Worm (Caenorhabditis elegans) whole organism, L1 larva: Measurements from ENCODE around the gene ncs-6.

Experiments
- C16A3.4 ChIP-seq: fragments of 150-350 bp; optimal IDR thresholded peaks from 2 replicates; lab custom pipeline; 2014; ENCODE audit warnings: missing biosample characterization, missing genetic modification characterization
- C34B4.2 ChIP-seq: sonication (generic microtip); optimal IDR thresholded peaks from 2 replicates; lab custom pipeline; 2017; ENCODE audit warnings: mild to moderate bottlenecking, missing genetic modification characterization, missing compliant biosample characterization
- Y116A8C.19 ChIP-seq: sonication (generic microtip); optimal IDR thresholded peaks from 2 replicates; lab custom pipeline; 2016; ENCODE audit warnings: missing compliant biosample characterization, missing genetic modification characterization, borderline replicate concordance
- aha-1 ChIP-seq: fragments of 150-350 bp; optimal IDR thresholded peaks from 2 replicates; lab custom pipeline; 2014; ENCODE audit warnings: missing biosample characterization, missing genetic modification characterization
- alr-1 ChIP-seq: fragments of 200-800 bp; sonication (Bioruptor generic); optimal IDR thresholded peaks from 2 replicates; lab custom pipeline; 2018; ENCODE audit warnings: borderline replicate concordance, mild to moderate bottlenecking, missing genetic modification characterization, missing compliant biosample characterization
- ama-1 ChIP-seq: fragments of 150-350 bp; optimal IDR thresholded peaks from 2 replicates; lab custom pipeline; 2014
- blmp-1 ChIP-seq: fragments of 150-350 bp; optimal IDR thresholded peaks from 2 replicates; lab custom pipeline; 2014; ENCODE audit warnings: missing biosample characterization, missing genetic modification characterization
- ceh-63 ChIP-seq: fragments of 200-800 bp; sonication (Bioruptor generic); optimal IDR thresholded peaks from 2 replicates; lab custom pipeline; 2018; ENCODE audit warnings: mild to moderate bottlenecking, missing genetic modification characterization, missing compliant biosample characterization
- ceh-8 ChIP-seq: fragments of 200-800 bp; sonication (Bioruptor generic); optimal IDR thresholded peaks from 2 replicates; lab custom pipeline; 2018; ENCODE audit warnings: mild to moderate bottlenecking, missing genetic modification characterization, moderate library complexity, missing compliant biosample characterization
- ces-1 ChIP-seq: fragments of 150-350 bp; optimal IDR thresholded peaks from 2 replicates; lab custom pipeline; 2014; ENCODE audit warnings: missing biosample characterization, missing genetic modification reagents, missing genetic modification characterization
- dpl-1 ChIP-seq, 3 experiments: fragments of 150-350 bp in 2 of 3; sonication (generic microtip) in 1 of 3; optimal IDR thresholded peaks; 2 replicates each; lab custom pipeline; 2014 to 2017; ENCODE audit warnings: missing biosample characterization in 3 of 3, missing genetic modification characterization in 3 of 3, missing genetic modification reagents in 3 of 3
- dsc-1 ChIP-seq: sonication (generic microtip); optimal IDR thresholded peaks from 2 replicates; lab custom pipeline; 2016; ENCODE audit warnings: mild to moderate bottlenecking, missing genetic modification characterization, missing compliant biosample characterization
- efl-1 ChIP-seq, 4 experiments: fragments of 150-350 bp; optimal IDR thresholded peaks in 3 of 4; peaks in 1 of 4; 1 replicate in 1 of 4; 2 replicates in 3 of 4; lab custom pipeline; 2014; ENCODE audit warnings: missing biosample characterization in 2 of 4, missing genetic modification characterization in 2 of 4, missing genetic modification reagents in 2 of 4
- efl-3 ChIP-seq: fragments of 200-800 bp; sonication (Bioruptor generic); optimal IDR thresholded peaks from 2 replicates; lab custom pipeline; 2018; ENCODE audit warnings: mild to moderate bottlenecking, missing genetic modification characterization, missing compliant biosample characterization
- egl-13 ChIP-seq: sonication (generic microtip); optimal IDR thresholded peaks from 2 replicates; lab custom pipeline; 2016; ENCODE audit warnings: missing genotype, missing genetic modification reagents, missing genetic modification characterization, missing compliant biosample characterization
- elt-3 ChIP-seq, 6 experiments: fragments of 150-350 bp in 1 of 6; sonication (generic microtip); optimal IDR thresholded peaks; 2 replicates each; lab custom pipeline; 2017 to 2018; ENCODE audit warnings: missing biosample characterization in 6 of 6, missing genetic modification characterization in 6 of 6, inconsistent platforms in 1 of 6
- fkh-10 ChIP-seq: sonication (generic microtip); optimal IDR thresholded peaks from 2 replicates; lab custom pipeline; 2017; ENCODE audit warnings: missing biosample characterization, missing genetic modification reagents, missing genetic modification characterization
- fkh-4 ChIP-seq: sonication (generic microtip); optimal IDR thresholded peaks from 2 replicates; lab custom pipeline; 2016; ENCODE audit warnings: missing compliant biosample characterization, missing genetic modification characterization, borderline replicate concordance
- fos-1 ChIP-seq: fragments of 150-350 bp; optimal IDR thresholded peaks from 2 replicates; lab custom pipeline; 2014; ENCODE audit warnings: missing biosample characterization, missing genetic modification characterization
- hlh-17 ChIP-seq: fragments of 200-800 bp; sonication (Bioruptor generic); optimal IDR thresholded peaks from 2 replicates; lab custom pipeline; 2018; ENCODE audit warnings: missing genetic modification characterization, mild to moderate bottlenecking, missing compliant biosample characterization, moderate library complexity, borderline replicate concordance
- irx-1 ChIP-seq: sonication (generic microtip); optimal IDR thresholded peaks from 2 replicates; lab custom pipeline; 2016; ENCODE audit warnings: missing genetic modification characterization, missing compliant biosample characterization
- lin-13 ChIP-seq: fragments of 150-350 bp; optimal IDR thresholded peaks from 2 replicates; lab custom pipeline; 2014; ENCODE audit warnings: missing biosample characterization, missing genetic modification reagents, missing genetic modification characterization
- lin-14 ChIP-seq: fragments of 200-800 bp; sonication (Bioruptor generic); optimal IDR thresholded peaks from 2 replicates; lab custom pipeline; 2018; ENCODE audit warnings: mild to moderate bottlenecking, missing genetic modification characterization, moderate library complexity, missing compliant biosample characterization
- lin-15B ChIP-seq: fragments of 150-350 bp; sonication (generic microtip); optimal IDR thresholded peaks from 3 replicates; lab custom pipeline; 2014; ENCODE audit warnings: missing biosample characterization, missing genetic modification characterization
- lin-35 ChIP-seq, 2 experiments: fragments of 150-350 bp; optimal IDR thresholded peaks; 2 replicates each; lab custom pipeline; 2014; ENCODE audit warnings: missing biosample characterization in 2 of 2, missing genetic modification characterization in 2 of 2, missing genetic modification reagents in 2 of 2
- lin-39 ChIP-seq: fragments of 150-350 bp; optimal IDR thresholded peaks from 2 replicates; lab custom pipeline; 2014; ENCODE audit warnings: missing biosample characterization, missing genetic modification reagents, missing genetic modification characterization
- lir-3 ChIP-seq: sonication (generic microtip); optimal IDR thresholded peaks from 2 replicates; lab custom pipeline; 2016; ENCODE audit warnings: mild to moderate bottlenecking, missing genetic modification characterization, moderate library complexity, missing compliant biosample characterization; ENCODE audit not compliant: poor library complexity
- lsy-2 ChIP-seq, 2 experiments: fragments of 150-350 bp; optimal IDR thresholded peaks; 2 replicates each; lab custom pipeline; 2014; ENCODE audit warnings: missing biosample characterization in 2 of 2, missing genetic modification characterization in 2 of 2
- mab-9 ChIP-seq: fragments of 200-800 bp; sonication (Bioruptor generic); IDR thresholded peaks from 2 replicates; pipeline ENCODE4 v1.3.6; 2022; ENCODE audit warnings: missing genetic modification reagents, missing genetic modification characterization, missing compliant biosample characterization
- nhr-19 ChIP-seq: fragments of 200-800 bp; sonication (Bioruptor generic); conservative IDR thresholded peaks from 2 replicates; pipeline ENCODE4 v1.3.6; 2022; ENCODE audit warnings: missing genetic modification characterization, missing compliant biosample characterization
- nhr-20 ChIP-seq: sonication (generic microtip); optimal IDR thresholded peaks from 2 replicates; lab custom pipeline; 2016; ENCODE audit warnings: mild to moderate bottlenecking, missing genetic modification characterization, missing compliant biosample characterization
- nhr-237 ChIP-seq: fragments of 150-350 bp; optimal IDR thresholded peaks from 2 replicates; lab custom pipeline; 2014; ENCODE audit warnings: missing biosample characterization, missing genetic modification characterization
- nhr-71 ChIP-seq: sonication (generic microtip); optimal IDR thresholded peaks from 2 replicates; lab custom pipeline; 2016; ENCODE audit warnings: mild to moderate bottlenecking, missing genetic modification characterization, moderate library complexity, missing compliant biosample characterization
- nhr-76 ChIP-seq: sonication (generic microtip); optimal IDR thresholded peaks from 2 replicates; lab custom pipeline; 2017; ENCODE audit warnings: missing biosample characterization, missing genetic modification characterization
- nhr-85 ChIP-seq: sonication (generic microtip); peaks from one replicate; lab custom pipeline; 2016; ENCODE audit warnings: missing genetic modification characterization, inconsistent platforms, missing compliant biosample characterization
- nhr-90 ChIP-seq: sonication (generic microtip); optimal IDR thresholded peaks from 2 replicates; lab custom pipeline; 2016; ENCODE audit warnings: mild to moderate bottlenecking, missing genetic modification characterization, missing compliant biosample characterization; ENCODE audit not compliant: poor library complexity
- pqm-1 ChIP-seq: sonication (generic microtip); optimal IDR thresholded peaks from 3 replicates; lab custom pipeline; 2017; ENCODE audit warnings: missing biosample characterization, missing genetic modification characterization
- snpc-4 ChIP-seq: fragments of 150-350 bp; optimal IDR thresholded peaks from 2 replicates; lab custom pipeline; 2014; ENCODE audit warnings: missing biosample characterization, missing genetic modification characterization
- snu-23 ChIP-seq: sonication (generic microtip); optimal IDR thresholded peaks from 2 replicates; lab custom pipeline; 2016; ENCODE audit warnings: missing genetic modification characterization, missing compliant biosample characterization
- sup-37 ChIP-seq: fragments of 200-800 bp; sonication (Bioruptor generic); optimal IDR thresholded peaks from 2 replicates; lab custom pipeline; 2018; ENCODE audit warnings: mild to moderate bottlenecking, missing genetic modification characterization, missing compliant biosample characterization
- swsn-7 ChIP-seq: sonication (generic microtip); optimal IDR thresholded peaks from 2 replicates; lab custom pipeline; 2016; ENCODE audit warnings: missing genetic modification characterization, missing compliant biosample characterization
- tbx-2 ChIP-seq: sonication (generic microtip); optimal IDR thresholded peaks from 2 replicates; lab custom pipeline; 2016; ENCODE audit warnings: missing genetic modification characterization, missing compliant biosample characterization
- unc-86 ChIP-seq: sonication (generic microtip); optimal IDR thresholded peaks from 2 replicates; lab custom pipeline; 2016; ENCODE audit warnings: missing genetic modification characterization, missing compliant biosample characterization
- vab-15 ChIP-seq: sonication (generic microtip); optimal IDR thresholded peaks from 2 replicates; lab custom pipeline; 2017; ENCODE audit warnings: missing genotype, mild to moderate bottlenecking, missing genetic modification characterization, missing compliant biosample characterization
- xbp-1 ChIP-seq: sonication (generic microtip); optimal IDR thresholded peaks from 2 replicates; lab custom pipeline; 2016; ENCODE audit warnings: missing genetic modification characterization, missing compliant biosample characterization
- zag-1 ChIP-seq: fragments of 150-350 bp; optimal IDR thresholded peaks from 2 replicates; lab custom pipeline; 2014; ENCODE audit warnings: missing biosample characterization, missing genetic modification characterization
- ztf-4 ChIP-seq: fragments of 150-350 bp; optimal IDR thresholded peaks from 2 replicates; lab custom pipeline; 2014; ENCODE audit warnings: missing biosample characterization, missing genetic modification characterization

Gene ncs-6

ce11 chrII:3557417-3557816 lies 29.1 kb upstream of the ncs-6 start, which contains the start of gene lgc-45:
TSS of gene lgc-45 (plus strand) at chrII:3557472.
- TF ChIP-seq snpc-4 (tag; lab: Kevin White, UChicago), result no peak

- TF ChIP-seq lin-14 (GFP tag; lab: Kevin White, UChicago) (peak; percentile 13), elt-3 (tag; optimal IDR thresholded peaks at IDR 0.05; lab: Kevin White, UChicago) (peak in 4 of 6 experiments; percentile 10 to 78 (median 48)), hlh-17 (GFP tag; lab: Kevin White, UChicago) (no peak), C34B4.2 (tag; lab: Kevin White, UChicago) (no peak), dpl-1 (GFP tag; optimal IDR thresholded peaks at IDR 0.05; lab: Kevin White, UChicago) (no peak), pqm-1 (tag; lab: Kevin White, UChicago) (no peak), blmp-1 (tag; lab: Kevin White, UChicago) (peak; percentile 68), fkh-4 (tag; lab: Kevin White, UChicago) (no peak), ceh-63 (GFP tag; lab: Kevin White, UChicago) (no peak)
- TF ChIP-seq, all 84 proteins: peak for 3
These were observed 28.3 kb upstream of the ncs-6 start for ce11 chrII:3556584-3556983.

DNA sequence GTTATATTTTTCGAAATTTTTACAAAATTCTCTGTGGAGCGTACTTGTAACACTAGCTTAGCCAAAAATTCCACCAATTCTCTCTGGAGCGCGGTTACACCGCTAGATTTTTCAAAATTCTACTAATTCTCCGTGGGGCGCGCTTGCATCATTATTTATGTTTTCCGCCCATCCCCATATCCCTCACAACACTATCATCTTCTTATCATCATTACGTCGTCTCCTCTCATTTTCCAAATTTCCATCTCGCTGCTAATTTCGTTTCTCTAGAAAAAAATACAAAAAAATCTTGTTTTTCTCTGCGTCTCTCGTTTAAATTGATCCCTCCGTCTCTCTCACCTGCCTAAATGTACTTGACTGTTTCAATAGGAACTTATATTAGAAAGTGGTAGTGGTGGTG lies 27.0 kb upstream of the ncs-6 start:
- no peak for TF ChIP-seq ces-1 (GFP tag; lab: Kevin White, UChicago)
- peak; percentile 85 for TF ChIP-seq nhr-85
- no peak for TF ChIP-seq ceh-8 (GFP tag; lab: Kevin White, UChicago)
- no peak for TF ChIP-seq irx-1 (tag; lab: Kevin White, UChicago)
- no peak for TF ChIP-seq hlh-17 (GFP tag; lab: Kevin White, UChicago)
- no peak for TF ChIP-seq dsc-1
- no peak for TF ChIP-seq lin-15B
- no peak for TF ChIP-seq sup-37 (GFP tag; lab: Kevin White, UChicago)
- TF ChIP-seq ztf-4, result no peak
- no peak for TF ChIP-seq C16A3.4
- no peak for TF ChIP-seq alr-1 (tag; lab: Kevin White, UChicago)
- TF ChIP-seq lin-39 (tag; lab: Kevin White, UChicago), result no peak
- no peak for TF ChIP-seq zag-1 (tag; lab: Kevin White, UChicago)
- no peak for TF ChIP-seq C34B4.2 (tag; lab: Kevin White, UChicago)
- TF ChIP-seq nhr-20, result peak; percentile 55
- peak in 1 of 3 experiments; percentile 12 for TF ChIP-seq dpl-1 (GFP tag; optimal IDR thresholded peaks at IDR 0.05; lab: Kevin White, UChicago)
- TF ChIP-seq efl-1 (optimal IDR thresholded peaks at IDR 0.05; lab: Kevin White, UChicago), result no peak
- TF ChIP-seq efl-1 (GFP tag; optimal IDR thresholded peaks at IDR 0.05 in 1 of 2; lab: Kevin White, UChicago), result peak in 1 of 2 experiments; percentile 19
- no peak for TF ChIP-seq fos-1 (tag; lab: Kevin White, UChicago)
- no peak for TF ChIP-seq xbp-1
- no peak for TF ChIP-seq mab-9
- no peak for TF ChIP-seq lir-3 (tag; lab: Kevin White, UChicago)
- no peak for TF ChIP-seq ama-1
- no peak for TF ChIP-seq unc-86
- TF ChIP-seq efl-3 (GFP tag; lab: Kevin White, UChicago), result no peak
- TF ChIP-seq vab-15, result peak; percentile 18
- TF ChIP-seq ceh-63 (GFP tag; lab: Kevin White, UChicago), result no peak
- TF ChIP-seq aha-1 (tag; lab: Kevin White, UChicago), result no peak
- peak; percentile 20 for TF ChIP-seq lin-14 (GFP tag; lab: Kevin White, UChicago)
- peak; percentile 0 for TF ChIP-seq lin-13 (GFP tag; lab: Kevin White, UChicago)
- peak in 1 of 2 experiments; percentile 36 for TF ChIP-seq lin-35 (GFP tag; optimal IDR thresholded peaks at IDR 0.05; lab: Kevin White, UChicago)
- TF ChIP-seq nhr-90 (tag; lab: Kevin White, UChicago), result peak; percentile 27
- peak; percentile 4 for TF ChIP-seq tbx-2 (tag; lab: Kevin White, UChicago)
- no peak for TF ChIP-seq lsy-2 (tag; optimal IDR thresholded peaks at IDR 0.05; lab: Kevin White, UChicago)
- no peak for TF ChIP-seq Y116A8C.19 (tag; lab: Kevin White, UChicago)
- TF ChIP-seq nhr-76 (tag; lab: Kevin White, UChicago), result no peak
- no peak for TF ChIP-seq pqm-1 (tag; lab: Kevin White, UChicago)
- no peak for TF ChIP-seq nhr-71 (tag; lab: Kevin White, UChicago)
- no peak for TF ChIP-seq egl-13 (tag; lab: Kevin White, UChicago)
- no peak for TF ChIP-seq nhr-237 (tag; lab: Kevin White, UChicago)
- TF ChIP-seq swsn-7 (tag; lab: Kevin White, UChicago), result no peak
- TF ChIP-seq nhr-19 (GFP tag; lab: Robert Waterston, UW), result no peak
- no peak for TF ChIP-seq fkh-10 (GFP tag; lab: Kevin White, UChicago)
- TF ChIP-seq snu-23 (GFP tag; lab: Kevin White, UChicago), result peak; percentile 29
